Worm (Caenorhabditis elegans): Measurements from ENCODE around the gene clec-264.

- TF ChIP-seq nhr-11 (tag; optimal IDR thresholded peaks at IDR 0.05) (no peak), pat-9 (tag; optimal IDR thresholded peaks at IDR 0.05) (no peak), ceh-48 (tag; optimal IDR thresholded peaks at IDR 0.05) (no peak), pha-2 (tag; optimal IDR thresholded peaks at IDR 0.05) (no peak), nfya-1 (tag; optimal IDR thresholded peaks at IDR 0.05) (no peak), unc-3 (GFP tag; conservative IDR thresholded peaks at IDR 0.05) (no peak), unc-3 (tag; optimal IDR thresholded peaks at IDR 0.05) (no peak)
Observed at ce11 chrV:20891871-20892270, 41.4 kb upstream of the clec-264 start.

Measured in whole organism, late embryonic.